Worm (Caenorhabditis elegans): ENCODE data around the gene atf-2.

atf-2 gene

ce11 chrII:8710317-8710716 lies 41.5 kb upstream of the atf-2 start, which contains the start of gene srg-15:
srg-15 (minus strand) TSS chrII:8710417.
- TF ChIP-seq pha-4 (GFP tag; IDR thresholded peaks at IDR 0.05): no peak
- no peak for TF ChIP-seq pha-4 (tag; optimal IDR thresholded peaks at IDR 0.05)
- no peak for TF ChIP-seq Y5F2A.4 (GFP tag; optimal IDR thresholded peaks at IDR 0.05)
- TF ChIP-seq dmd-9 (GFP tag; IDR thresholded peaks at IDR 0.05): no peak
- no peak for TF ChIP-seq mxl-3 (GFP tag; optimal IDR thresholded peaks at IDR 0.05)
- TF ChIP-seq nhr-41 (GFP tag; IDR thresholded peaks at IDR 0.05): no peak
- no peak for TF ChIP-seq nhr-102 (tag; optimal IDR thresholded peaks at IDR 0.05)

ce11 chrII:8714913-8715447 lies 36.8 kb upstream of the atf-2 start, which contains the start of the genes rab-21 and T01B7.13:
rab-21 (minus strand) TSS chrII:8715013.
T01B7.13 (plus strand) TSS chrII:8715397.
- TF ChIP-seq Y5F2A.4 (GFP tag; optimal IDR thresholded peaks at IDR 0.05) (no peak), set-16 (GFP tag; IDR thresholded peaks at IDR 0.05) (no peak), ceh-28 (tag; optimal IDR thresholded peaks at IDR 0.05) (no peak), ZK546.5 (tag; optimal IDR thresholded peaks at IDR 0.05) (no peak), hlh-11 (tag; optimal IDR thresholded peaks at IDR 0.05) (no peak), F26F4.8 (GFP tag; conservative IDR thresholded peaks at IDR 0.05) (no peak), hmg-1.1 (GFP tag; IDR thresholded peaks at IDR 0.05) (no peak)

- TF ChIP-seq lin-39 (tag; optimal IDR thresholded peaks at IDR 0.05): no peak
- peak; percentile 32; the same call in 1 of the 2 replicates for TF ChIP-seq lin-38 (GFP tag; IDR thresholded peaks at IDR 0.05)
- peak; percentile 12 for TF ChIP-seq hlh-11 (tag; optimal IDR thresholded peaks at IDR 0.05)
- TF ChIP-seq hlh-30 (tag; optimal IDR thresholded peaks at IDR 0.05; ENCODE audit: insufficient read depth): peak; percentile 1
- peak; percentile 39 for TF ChIP-seq mep-1 (tag; optimal IDR thresholded peaks at IDR 0.05)
- peak; percentile 25 for TF ChIP-seq dpl-1 (GFP tag; optimal IDR thresholded peaks at IDR 0.05)
- peak; percentile 56 for TF ChIP-seq mes-2 (tag; optimal IDR thresholded peaks at IDR 0.05; ENCODE audit: poor library complexity, severe bottlenecking)
- TF ChIP-seq nhr-28 (tag; optimal IDR thresholded peaks at IDR 0.05): peak; percentile 18
- no peak for TF ChIP-seq Y48G9A.11 (GFP tag; IDR thresholded peaks at IDR 0.05)
- TF ChIP-seq lsy-2 (tag; optimal IDR thresholded peaks at IDR 0.05): peak in 1 of 2 experiments; percentile 55
Observed at ce11 chrII:8716231-8716878, 35.4 kb upstream of the atf-2 start, which contains the start of the genes cyn-11 and T01B7.5. cyn-11 (minus strand) TSS chrII:8716281. T01B7.5 (plus strand) TSS chrII:8716828.

- TF ChIP-seq ama-1 (optimal IDR thresholded peaks at IDR 0.05) (peak; percentile 14), nhr-28 (tag; optimal IDR thresholded peaks at IDR 0.05) (peak; percentile 38), nhr-102 (tag; optimal IDR thresholded peaks at IDR 0.05) (no peak), mdl-1 (tag; optimal IDR thresholded peaks at IDR 0.05) (peak in 1 of 2 experiments; percentile 22), snpc-1.2 (GFP tag; IDR thresholded peaks at IDR 0.05) (no peak), unc-62 (GFP tag; optimal IDR thresholded peaks at IDR 0.05 in 1 of 2) (peak in 1 of 2 experiments; percentile 37), unc-62 (tag; optimal IDR thresholded peaks at IDR 0.05) (no peak), nhr-10 (tag; optimal IDR thresholded peaks at IDR 0.05) (no peak), hlh-11 (tag; optimal IDR thresholded peaks at IDR 0.05) (peak; percentile 14)
Observed at ce11 chrII:8717579-8717978, 34.2 kb upstream of the atf-2 start.

- TF ChIP-seq unc-62 (GFP tag; optimal IDR thresholded peaks at IDR 0.05 in 1 of 2) (no peak), unc-62 (tag; optimal IDR thresholded peaks at IDR 0.05) (no peak), egl-43 (GFP tag; IDR thresholded peaks at IDR 0.05) (0 out of 2 replicates have a peak, but pooled peaks have one; percentile 16)
Observed at ce11 chrII:8721955-8722524, 29.7 kb upstream of the atf-2 start, which contains the start of gene trcs-2. trcs-2 (plus strand) TSS chrII:8722474.
